Worm (Caenorhabditis elegans) whole organism, young adult: Measurements from ENCODE around the gene ZK507.1.
A peak's percentile ranks its signal among the peaks of the same experiment; 100 is the strongest.

ENCODE experiments used
- C06A6.2 ChIP-seq: fragments of 200-800 bp; sonication (Bioruptor generic); conservative IDR thresholded peaks from 2 replicates; pipeline ENCODE4 v1.3.6; 2022; ENCODE audit warnings: missing genetic modification characterization, missing compliant biosample characterization
- D2030.7 ChIP-seq: fragments of 200-800 bp; sonication (Bioruptor generic); IDR thresholded peaks from 2 replicates; pipeline ENCODE4 v1.3.6; 2022; ENCODE audit warnings: missing genetic modification reagents, missing genetic modification characterization, missing compliant biosample characterization
- F33H1.4 ChIP-seq: fragments of 200-800 bp; sonication (Bioruptor generic); IDR thresholded peaks from 2 replicates; pipeline ENCODE4 v1.3.6; 2022; ENCODE audit warnings: missing genetic modification reagents, missing genetic modification characterization, missing compliant biosample characterization
- F49E8.2 ChIP-seq: sonication (generic microtip); optimal IDR thresholded peaks from 3 replicates; lab custom pipeline; 2017; ENCODE audit warnings: missing genetic modification characterization, mild to moderate bottlenecking, missing compliant biosample characterization, antibody characterized with exemption, moderate library complexity; ENCODE audit not compliant: insufficient read depth
- F52B5.7 ChIP-seq: sonication (generic microtip); optimal IDR thresholded peaks from 2 replicates; lab custom pipeline; 2016; ENCODE audit warnings: mild to moderate bottlenecking, missing genetic modification characterization, missing compliant biosample characterization
- F57A8.1 ChIP-seq: fragments of 200-800 bp; sonication (Bioruptor generic); optimal IDR thresholded peaks from 2 replicates; lab custom pipeline; 2018; ENCODE audit warnings: mild to moderate bottlenecking, missing genetic modification characterization, moderate library complexity, missing compliant biosample characterization
- T07F8.4 ChIP-seq: sonication (generic microtip); optimal IDR thresholded peaks from 2 replicates; lab custom pipeline; 2016; ENCODE audit warnings: mild to moderate bottlenecking, missing genetic modification characterization, moderate library complexity, missing compliant biosample characterization
- Y56A3A.18 ChIP-seq: fragments of 200-800 bp; sonication (Bioruptor generic); IDR thresholded peaks from 2 replicates; pipeline ENCODE4 v1.3.6; 2022; ENCODE audit warnings: missing genetic modification reagents, missing genetic modification characterization, missing compliant biosample characterization
- Y79H2A.3 ChIP-seq: fragments of 200-800 bp; sonication (Bioruptor generic); conservative IDR thresholded peaks from 2 replicates; pipeline ENCODE4 v1.3.6; 2022; ENCODE audit warnings: missing genetic modification reagents, missing genetic modification characterization, missing compliant biosample characterization
- Y95B8A.8 ChIP-seq: fragments of 200-800 bp; sonication (Bioruptor generic); IDR thresholded peaks from 2 replicates; pipeline ENCODE4 v1.3.6; 2022; ENCODE audit warnings: missing genetic modification reagents, missing genetic modification characterization, missing compliant biosample characterization
- akir-1 ChIP-seq: fragments of 200-800 bp; sonication (Bioruptor generic); optimal IDR thresholded peaks from 2 replicates; lab custom pipeline; 2018; ENCODE audit warnings: mild to moderate bottlenecking, missing genetic modification characterization, moderate library complexity, missing compliant biosample characterization
- aptf-3 ChIP-seq: fragments of 200-800 bp; sonication (Bioruptor generic); IDR thresholded peaks from 2 replicates; pipeline ENCODE4 v1.3.6; 2022; ENCODE audit warnings: missing genetic modification characterization, missing compliant biosample characterization
- athp-1 ChIP-seq: sonication (generic microtip); optimal IDR thresholded peaks from 2 replicates; lab custom pipeline; 2017; ENCODE audit warnings: mild to moderate bottlenecking, missing genetic modification characterization, missing compliant biosample characterization
- attf-5 ChIP-seq: fragments of 200-800 bp; sonication (Bioruptor generic); optimal IDR thresholded peaks from 2 replicates; lab custom pipeline; 2018; ENCODE audit warnings: mild to moderate bottlenecking, missing genetic modification characterization, missing compliant biosample characterization
- bed-2 ChIP-seq: fragments of 200-800 bp; sonication (Bioruptor generic); IDR thresholded peaks from 2 replicates; pipeline ENCODE4 v1.3.6; 2022; ENCODE audit warnings: missing genetic modification reagents, missing genetic modification characterization, missing compliant biosample characterization
- cebp-1 ChIP-seq, 2 experiments: fragments of 200-800 bp in 1 of 2; sonication (Bioruptor generic) in 1 of 2; sonication (generic microtip) in 1 of 2; IDR thresholded peaks in 1 of 2; optimal IDR thresholded peaks in 1 of 2; 2 replicates each; pipeline versions ENCODE4 v1.3.6 to Lab custom; 2017 to 2022; ENCODE audit warnings: missing compliant biosample characterization in 2 of 2, missing genetic modification characterization in 2 of 2, mild to moderate bottlenecking in 1 of 2, missing genetic modification reagents in 1 of 2, moderate library complexity in 1 of 2
- cebp-2 ChIP-seq: fragments of 200-800 bp; sonication (Bioruptor generic); IDR thresholded peaks from 2 replicates; pipeline ENCODE4 v1.3.6; 2022; ENCODE audit warnings: missing genetic modification characterization, missing compliant biosample characterization
- ceh-40 ChIP-seq: fragments of 200-800 bp; sonication (Bioruptor generic); IDR thresholded peaks from 2 replicates; pipeline ENCODE4 v1.3.6; 2022; ENCODE audit warnings: missing genetic modification characterization, missing compliant biosample characterization
- ceh-91 ChIP-seq: fragments of 200-800 bp; sonication (Bioruptor generic); IDR thresholded peaks from 2 replicates; pipeline ENCODE4 v1.3.6; 2022; ENCODE audit warnings: missing genetic modification reagents, missing genetic modification characterization, missing compliant biosample characterization
- die-1 ChIP-seq: sonication (generic microtip); optimal IDR thresholded peaks from 2 replicates; lab custom pipeline; 2016; ENCODE audit warnings: missing genotype, mild to moderate bottlenecking, missing genetic modification characterization, missing compliant biosample characterization
- dox-1 ChIP-seq: fragments of 200-800 bp; sonication (Bioruptor generic); IDR thresholded peaks from 2 replicates; pipeline ENCODE4 v1.3.6; 2022; ENCODE audit warnings: missing genetic modification reagents, missing genetic modification characterization, missing compliant biosample characterization
- dpff-1 ChIP-seq: sonication (generic microtip); optimal IDR thresholded peaks from 2 replicates; lab custom pipeline; 2017; ENCODE audit warnings: mild to moderate bottlenecking, missing genetic modification characterization, missing compliant biosample characterization
- efl-1 ChIP-seq: fragments of 150-350 bp; optimal IDR thresholded peaks from 2 replicates; lab custom pipeline; 2014; ENCODE audit warnings: missing biosample characterization, missing genetic modification reagents, missing genetic modification characterization
- egrh-3 ChIP-seq: fragments of 200-800 bp; sonication (Bioruptor generic); IDR thresholded peaks from 2 replicates; pipeline ENCODE4 v1.3.6; 2022; ENCODE audit warnings: missing genetic modification reagents, missing genetic modification characterization, missing compliant biosample characterization
- fkh-3 ChIP-seq: sonication (generic microtip); optimal IDR thresholded peaks from 2 replicates; lab custom pipeline; 2016; ENCODE audit warnings: mild to moderate bottlenecking, missing genetic modification characterization, missing compliant biosample characterization
- hmg-1.2 ChIP-seq: fragments of 200-800 bp; sonication (Bioruptor generic); IDR thresholded peaks from 2 replicates; pipeline ENCODE4 v1.3.6; 2022; ENCODE audit warnings: missing genetic modification reagents, missing genetic modification characterization, missing compliant biosample characterization
- hmg-20 ChIP-seq: fragments of 200-800 bp; sonication (Bioruptor generic); IDR thresholded peaks from 2 replicates; pipeline ENCODE4 v1.3.6; 2022; ENCODE audit warnings: missing genetic modification reagents, missing genetic modification characterization, missing compliant biosample characterization
- lin-35 ChIP-seq, 3 experiments: fragments of 150-350 bp in 2 of 3; sonication (generic microtip) in 1 of 3; optimal IDR thresholded peaks; 2 replicates each; lab custom pipeline; 2014 to 2018; ENCODE audit warnings: missing biosample characterization in 3 of 3, missing genetic modification characterization in 3 of 3, missing genetic modification reagents in 3 of 3
- lin-40 ChIP-seq: sonication (generic microtip); optimal IDR thresholded peaks from 2 replicates; lab custom pipeline; 2016; ENCODE audit warnings: missing genetic modification characterization, mild to moderate bottlenecking, missing compliant biosample characterization, missing genotype, missing genetic modification reagents
- lin-54 ChIP-seq: fragments of 200-800 bp; sonication (Bioruptor generic); optimal IDR thresholded peaks from 2 replicates; lab custom pipeline; 2018; ENCODE audit warnings: mild to moderate bottlenecking, missing genetic modification characterization, missing compliant biosample characterization
- lsl-1 ChIP-seq: fragments of 200-800 bp; sonication (Bioruptor generic); optimal IDR thresholded peaks from 2 replicates; lab custom pipeline; 2018; ENCODE audit warnings: mild to moderate bottlenecking, missing genetic modification characterization, moderate library complexity, missing compliant biosample characterization
- mes-4 ChIP-seq: sonication (generic microtip); optimal IDR thresholded peaks from 2 replicates; lab custom pipeline; 2016; ENCODE audit warnings: missing genotype, missing genetic modification characterization, missing compliant biosample characterization
- nfyb-1 ChIP-seq: fragments of 200-800 bp; sonication (Bioruptor generic); IDR thresholded peaks from 2 replicates; pipeline ENCODE4 v1.3.6; 2022; ENCODE audit warnings: missing genetic modification reagents, missing genetic modification characterization, missing compliant biosample characterization
- nhr-120 ChIP-seq: fragments of 200-800 bp; sonication (Bioruptor generic); IDR thresholded peaks from 2 replicates; pipeline ENCODE4 v1.3.6; 2022; ENCODE audit warnings: missing genetic modification characterization, missing compliant biosample characterization
- nhr-27 ChIP-seq: fragments of 200-800 bp; sonication (Bioruptor generic); optimal IDR thresholded peaks from 2 replicates; lab custom pipeline; 2018; ENCODE audit warnings: mild to moderate bottlenecking, missing genetic modification characterization, moderate library complexity, missing compliant biosample characterization
- nhr-80 ChIP-seq: sonication (generic microtip); optimal IDR thresholded peaks from 2 replicates; lab custom pipeline; 2016; ENCODE audit warnings: missing genetic modification characterization, missing compliant biosample characterization
- rcor-1 ChIP-seq: fragments of 200-800 bp; sonication (Bioruptor generic); IDR thresholded peaks from 2 replicates; pipeline ENCODE4 v1.3.6; 2022; ENCODE audit warnings: missing genetic modification reagents, missing genetic modification characterization, missing compliant biosample characterization
- rpc-1 ChIP-seq, 2 experiments: fragments of 150-350 bp in 1 of 2; sonication (generic microtip) in 1 of 2; optimal IDR thresholded peaks; 2 replicates each; lab custom pipeline; 2014 to 2018; ENCODE audit warnings: missing biosample characterization in 1 of 2, missing genetic modification characterization in 1 of 2, missing genetic modification reagents in 1 of 2, missing genotype in 1 of 2
- snpc-4 ChIP-seq, 5 experiments: fragments of 150-350 bp in 1 of 5; sonication (generic microtip) in 4 of 5; optimal IDR thresholded peaks; 2 replicates each; lab custom pipeline; 2014 to 2018; ENCODE audit warnings: missing genetic modification characterization in 5 of 5, missing biosample characterization in 3 of 5, antibody characterized with exemption in 2 of 5, mild to moderate bottlenecking in 2 of 5, missing compliant biosample characterization in 2 of 5, missing genotype in 2 of 5, moderate library complexity in 2 of 5, missing genetic modification reagents in 1 of 5
- sptf-2 ChIP-seq: fragments of 200-800 bp; sonication (Bioruptor generic); optimal IDR thresholded peaks from 2 replicates; lab custom pipeline; 2018; ENCODE audit warnings: mild to moderate bottlenecking, missing genetic modification characterization, missing compliant biosample characterization
- tlf-1 ChIP-seq: fragments of 200-800 bp; sonication (Bioruptor generic); optimal IDR thresholded peaks from 2 replicates; lab custom pipeline; 2018; ENCODE audit warnings: mild to moderate bottlenecking, missing genetic modification characterization, missing compliant biosample characterization
- xnd-1 ChIP-seq: sonication (generic microtip); optimal IDR thresholded peaks from 2 replicates; lab custom pipeline; 2016; ENCODE audit warnings: missing genotype, missing genetic modification reagents, missing genetic modification characterization, missing compliant biosample characterization
- zfh-2 ChIP-seq: fragments of 200-800 bp; sonication (Bioruptor generic); conservative IDR thresholded peaks from 2 replicates; pipeline ENCODE4 v1.3.6; 2022; ENCODE audit warnings: missing genetic modification reagents, missing genetic modification characterization, missing compliant biosample characterization
- ztf-22 ChIP-seq: fragments of 200-800 bp; sonication (Bioruptor generic); optimal IDR thresholded peaks from 2 replicates; lab custom pipeline; 2018; ENCODE audit warnings: mild to moderate bottlenecking, missing genetic modification characterization, moderate library complexity, missing compliant biosample characterization
- ztf-25 ChIP-seq: fragments of 200-800 bp; sonication (Bioruptor generic); IDR thresholded peaks from 2 replicates; pipeline ENCODE4 v1.3.6; 2022; ENCODE audit warnings: missing genetic modification reagents, missing genetic modification characterization, missing compliant biosample characterization
- ztf-3 ChIP-seq: fragments of 200-800 bp; sonication (Bioruptor generic); optimal IDR thresholded peaks from 2 replicates; lab custom pipeline; 2018; ENCODE audit warnings: mild to moderate bottlenecking, missing genetic modification characterization, missing compliant biosample characterization
- ztf-6 ChIP-seq: fragments of 200-800 bp; sonication (Bioruptor generic); IDR thresholded peaks from 2 replicates; pipeline ENCODE4 v1.3.6; 2022; ENCODE audit warnings: missing genetic modification reagents, missing genetic modification characterization, missing compliant biosample characterization

ZK507.1 gene

DNA sequence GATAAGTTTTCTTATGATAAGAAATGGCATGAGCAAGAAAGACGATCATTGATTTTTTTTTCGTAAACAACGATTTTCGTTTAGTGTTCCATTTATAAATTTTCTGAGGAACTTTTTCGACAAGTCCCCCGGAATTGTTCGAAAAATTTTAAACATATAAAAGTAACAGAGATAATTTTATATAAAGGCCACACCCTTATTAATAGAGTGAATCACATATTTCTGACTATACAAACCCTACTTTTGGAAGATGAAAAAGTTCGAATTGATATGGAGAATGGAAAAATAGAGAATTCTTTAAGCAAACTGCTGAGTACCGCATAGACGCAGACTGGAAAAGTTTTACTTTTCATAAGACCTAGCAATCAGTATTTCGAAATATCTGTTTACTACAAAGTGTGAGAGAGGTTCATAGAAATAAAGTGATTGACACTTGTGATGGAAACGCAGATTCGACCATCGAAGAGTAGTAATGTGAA, 50.0 kb downstream of the ZK507.1 start:
- no peak for TF ChIP-seq D2030.7 (GFP tag; lab: Robert Waterston, UW)
- TF ChIP-seq athp-1 (tag; lab: Kevin White, UChicago): no peak
- TF ChIP-seq dox-1 (GFP tag; lab: Robert Waterston, UW): peak; percentile 76
- TF ChIP-seq nfyb-1 (GFP tag; lab: Robert Waterston, UW): peak; percentile 90
- TF ChIP-seq lsl-1 (GFP tag; lab: Kevin White, UChicago): peak; percentile 42
- TF ChIP-seq attf-5 (GFP tag; lab: Kevin White, UChicago): peak; percentile 89
- no peak for TF ChIP-seq efl-1
- no peak for TF ChIP-seq ztf-6 (GFP tag; lab: Robert Waterston, UW)
- no peak for TF ChIP-seq hmg-20
- TF ChIP-seq snpc-4 (GFP tag; optimal IDR thresholded peaks at IDR 0.05; lab: Kevin White, UChicago): no peak
- TF ChIP-seq snpc-4 (tag; optimal IDR thresholded peaks at IDR 0.05; lab: Kevin White, UChicago): peak in 2 of 4 experiments; percentile 23 to 46
- no peak for TF ChIP-seq F49E8.2
- peak; percentile 59 for TF ChIP-seq Y95B8A.8 (GFP tag; lab: Robert Waterston, UW)
- TF ChIP-seq ztf-3 (GFP tag; lab: Kevin White, UChicago): no peak
- TF ChIP-seq F57A8.1 (GFP tag; lab: Kevin White, UChicago): no peak
- TF ChIP-seq F33H1.4 (GFP tag; lab: Robert Waterston, UW): peak; percentile 10; the same call in 1 of the 2 replicates
- TF ChIP-seq nhr-27: no peak
- TF ChIP-seq fkh-3 (tag; lab: Kevin White, UChicago): no peak
- peak; percentile 82 for TF ChIP-seq dpff-1 (tag; lab: Kevin White, UChicago)
- TF ChIP-seq T07F8.4 (tag; lab: Kevin White, UChicago): no peak
- TF ChIP-seq ztf-25: no peak
- TF ChIP-seq lin-35 (GFP tag; optimal IDR thresholded peaks at IDR 0.05; lab: Kevin White, UChicago): peak in 1 of 3 experiments; percentile 15
- peak; percentile 41; the same call in 1 of the 2 replicates for TF ChIP-seq C06A6.2 (GFP tag; lab: Robert Waterston, UW)
- 0 out of 2 replicates have a peak, but pooled peaks have one; percentile 6 for TF ChIP-seq aptf-3
- no peak for TF ChIP-seq cebp-2 (GFP tag; lab: Robert Waterston, UW)
- TF ChIP-seq nhr-120 (GFP tag; lab: Robert Waterston, UW): no peak
- TF ChIP-seq rpc-1 (optimal IDR thresholded peaks at IDR 0.05; lab: Kevin White, UChicago): no peak
- TF ChIP-seq rpc-1 (tag; optimal IDR thresholded peaks at IDR 0.05; lab: Kevin White, UChicago): no peak
- peak; percentile 67 for TF ChIP-seq lin-40 (tag; lab: Kevin White, UChicago)
- TF ChIP-seq akir-1 (GFP tag; lab: Kevin White, UChicago): peak; percentile 20
- no peak for TF ChIP-seq xnd-1 (tag; lab: Kevin White, UChicago)
- peak; percentile 8 for TF ChIP-seq sptf-2 (GFP tag; lab: Kevin White, UChicago)
- TF ChIP-seq nhr-80 (tag; lab: Kevin White, UChicago): peak; percentile 84
- TF ChIP-seq lin-54 (GFP tag; lab: Kevin White, UChicago): peak; percentile 56
- no peak for TF ChIP-seq ceh-91
- TF ChIP-seq ceh-40: peak; percentile 42; the same call in 1 of the 2 replicates
- TF ChIP-seq egrh-3 (GFP tag; lab: Robert Waterston, UW): no peak
- TF ChIP-seq rcor-1 (GFP tag; lab: Robert Waterston, UW): 0 out of 2 replicates have a peak, but pooled peaks have one; percentile 34
- TF ChIP-seq Y79H2A.3 (GFP tag; lab: Robert Waterston, UW): peak; percentile 72; the same call in 1 of the 2 replicates
- TF ChIP-seq die-1 (tag; lab: Kevin White, UChicago): no peak
- no peak; the same call in 1 of the 2 replicates for TF ChIP-seq Y56A3A.18 (GFP tag; lab: Robert Waterston, UW)
- TF ChIP-seq F52B5.7 (tag; lab: Kevin White, UChicago): no peak
- TF ChIP-seq mes-4 (tag; lab: Kevin White, UChicago): no peak
- TF ChIP-seq hmg-1.2 (GFP tag; lab: Robert Waterston, UW): peak; percentile 54
- no peak for TF ChIP-seq zfh-2 (GFP tag; lab: Robert Waterston, UW)
- TF ChIP-seq ztf-22 (GFP tag; lab: Kevin White, UChicago): peak; percentile 32
- no peak for TF ChIP-seq bed-2 (GFP tag; lab: Robert Waterston, UW)
- TF ChIP-seq tlf-1: peak; percentile 76
- TF ChIP-seq cebp-1 (GFP tag; IDR thresholded peaks at IDR 0.05; lab: Robert Waterston, UW): peak; percentile 98
- peak; percentile 98 for TF ChIP-seq cebp-1 (tag; optimal IDR thresholded peaks at IDR 0.05; lab: Kevin White, UChicago)
